Fruit fly (Drosophila melanogaster) whole organism, embryonic: ENCODE results near the gene Nf-YA.
A peak's percentile ranks its signal among the peaks of the same experiment; 100 is the strongest.

Experiments
- Abd-B ChIP-seq: fragments of 200-800 bp; sonication (Bioruptor generic); optimal IDR thresholded peaks from 2 replicates; lab custom pipeline; 2018; ENCODE audit warnings: missing biosample characterization, mild to moderate bottlenecking, missing genetic modification characterization, moderate library complexity
- Bgb ChIP-seq: fragments of 200-800 bp; sonication (Bioruptor generic); IDR thresholded peaks from 2 replicates; pipeline ENCODE4 v1.3.6; 2022; ENCODE audit warnings: missing biosample characterization, missing genetic modification characterization; ENCODE audit not compliant: partially characterized antibody
- C15 ChIP-seq: fragments of 200-800 bp; sonication (Bioruptor generic); IDR thresholded peaks from 3 replicates; pipeline ENCODE4 v1.3.6; 2022; ENCODE audit warnings: missing biosample characterization, missing genetic modification characterization
- CG10565 ChIP-seq: fragments of 200-800 bp; sonication (Bioruptor generic); optimal IDR thresholded peaks from 3 replicates; lab custom pipeline; 2016; ENCODE audit warnings: missing biosample characterization, mild to moderate bottlenecking, missing genetic modification characterization
- CG13123 ChIP-seq: fragments of 200-800 bp; sonication (Bioruptor generic); optimal IDR thresholded peaks from 2 replicates; lab custom pipeline; 2016; ENCODE audit warnings: missing biosample characterization, missing genetic modification characterization
- CG14050 ChIP-seq: fragments of 200-800 bp; sonication (Bioruptor generic); IDR thresholded peaks from 3 replicates; pipeline ENCODE4 v1.3.6; 2022; ENCODE audit warnings: missing biosample characterization, missing genetic modification characterization
- CG14710 ChIP-seq: fragments of 200-800 bp; sonication (Bioruptor generic); optimal IDR thresholded peaks from 3 replicates; lab custom pipeline; 2019; ENCODE audit warnings: missing biosample characterization, mild to moderate bottlenecking, missing genetic modification characterization, moderate library complexity
- CG17359 ChIP-seq: fragments of 200-800 bp; sonication (Bioruptor generic); optimal IDR thresholded peaks from 3 replicates; lab custom pipeline; 2018; ENCODE audit warnings: missing biosample characterization, mild to moderate bottlenecking, missing genetic modification characterization, moderate library complexity
- CG17612 ChIP-seq: fragments of 200-800 bp; sonication (Bioruptor generic); IDR thresholded peaks from 2 replicates; pipeline ENCODE4 v1.3.6; 2022; ENCODE audit warnings: missing biosample characterization, missing genetic modification characterization
- CG2116 ChIP-seq: fragments of 200-800 bp; sonication (Bioruptor generic); optimal IDR thresholded peaks from 3 replicates; lab custom pipeline; 2018; ENCODE audit warnings: missing biosample characterization, mild to moderate bottlenecking, missing genetic modification characterization
- CG32532 ChIP-seq: fragments of 200-800 bp; sonication (Bioruptor generic); IDR thresholded peaks from 2 replicates; pipeline ENCODE4 v1.3.6; 2022; ENCODE audit warnings: missing biosample characterization, missing genetic modification characterization
- CG3407 ChIP-seq: fragments of 200-800 bp; sonication (Bioruptor generic); optimal IDR thresholded peaks from 2 replicates; lab custom pipeline; 2018; ENCODE audit warnings: missing biosample characterization, mild to moderate bottlenecking, missing genetic modification characterization
- CG4707 ChIP-seq: fragments of 200-800 bp; sonication (Bioruptor generic); optimal IDR thresholded peaks from 2 replicates; lab custom pipeline; 2018; ENCODE audit warnings: missing biosample characterization, mild to moderate bottlenecking, missing genetic modification characterization, moderate library complexity
- CG6654 ChIP-seq: fragments of 200-800 bp; sonication (Bioruptor generic); optimal IDR thresholded peaks from 2 replicates; lab custom pipeline; 2017; ENCODE audit warnings: missing biosample characterization, mild to moderate bottlenecking, missing genetic modification characterization
- CG7745 ChIP-seq: fragments of 200-800 bp; sonication (Bioruptor generic); optimal IDR thresholded peaks from 2 replicates; lab custom pipeline; 2018; ENCODE audit warnings: missing biosample characterization, mild to moderate bottlenecking, missing genetic modification characterization, moderate library complexity
- CG7963 ChIP-seq: fragments of 200-800 bp; sonication (Bioruptor generic); IDR thresholded peaks from 3 replicates; pipeline ENCODE4 v1.3.6; 2022; ENCODE audit warnings: missing biosample characterization, missing genetic modification characterization; ENCODE audit not compliant: partially characterized antibody
- CG8359 ChIP-seq: fragments of 200-800 bp; sonication (Bioruptor generic); optimal IDR thresholded peaks from 2 replicates; lab custom pipeline; 2017; ENCODE audit warnings: missing biosample characterization, mild to moderate bottlenecking, missing genetic modification characterization, borderline replicate concordance
- CG8765 ChIP-seq: fragments of 200-800 bp; sonication (Bioruptor generic); IDR thresholded peaks from 2 replicates; pipeline ENCODE4 v1.3.6; 2022; ENCODE audit warnings: missing biosample characterization, missing genetic modification characterization
- CG8924 ChIP-seq: fragments of 200-800 bp; optimal IDR thresholded peaks from 3 replicates; lab custom pipeline; 2019; ENCODE audit warnings: missing biosample characterization, mild to moderate bottlenecking, missing genetic modification characterization, moderate library complexity
- CTCF ChIP-seq: fragments of 200-800 bp; sonication (Bioruptor generic); optimal IDR thresholded peaks from 2 replicates; lab custom pipeline; 2017; ENCODE audit warnings: missing biosample characterization, mild to moderate bottlenecking, missing genetic modification characterization, moderate library complexity
- D19A ChIP-seq: fragments of 200-800 bp; optimal IDR thresholded peaks from 3 replicates; lab custom pipeline; 2019; ENCODE audit warnings: missing biosample characterization, mild to moderate bottlenecking, missing genetic modification characterization, moderate library complexity
- Drgx ChIP-seq: fragments of 200-800 bp; sonication (Bioruptor generic); IDR thresholded peaks from 2 replicates; pipeline ENCODE4 v1.3.6; 2022; ENCODE audit warnings: missing biosample characterization, missing genetic modification characterization
- HLH4C ChIP-seq: fragments of 200-800 bp; sonication (Bioruptor generic); IDR thresholded peaks from 3 replicates; pipeline ENCODE4 v1.3.6; 2022; ENCODE audit warnings: missing biosample characterization, missing genetic modification characterization; ENCODE audit not compliant: partially characterized antibody
- Scr ChIP-seq: fragments of 200-800 bp; sonication (Bioruptor generic); IDR thresholded peaks from 2 replicates; pipeline ENCODE4 v1.3.6; 2022; ENCODE audit warnings: missing biosample characterization, missing genetic modification characterization; ENCODE audit not compliant: partially characterized antibody
- ab ChIP-seq: fragments of 200-800 bp; sonication (Bioruptor generic); optimal IDR thresholded peaks from 2 replicates; lab custom pipeline; 2016; ENCODE audit warnings: missing biosample characterization, missing genetic modification characterization
- al ChIP-seq: fragments of 200-800 bp; sonication (Bioruptor generic); IDR thresholded peaks from 2 replicates; pipeline ENCODE4 v1.3.6; 2022; ENCODE audit warnings: missing biosample characterization, missing genetic modification characterization
- ash1 ChIP-seq: fragments of 200-800 bp; sonication (Bioruptor generic); optimal IDR thresholded peaks from 2 replicates; lab custom pipeline; 2018; ENCODE audit warnings: missing biosample characterization, mild to moderate bottlenecking, missing genetic modification characterization
- btn ChIP-seq: fragments of 200-800 bp; sonication (Bioruptor generic); optimal IDR thresholded peaks from 2 replicates; lab custom pipeline; 2016; ENCODE audit warnings: missing biosample characterization, missing genetic modification characterization
- cato ChIP-seq: fragments of 200-800 bp; sonication (Bioruptor generic); optimal IDR thresholded peaks from 2 replicates; lab custom pipeline; 2016; ENCODE audit warnings: missing biosample characterization, missing genetic modification characterization, borderline replicate concordance
- chinmo ChIP-seq: fragments of 200-800 bp; sonication (Bioruptor generic); IDR thresholded peaks from 4 replicates; pipeline ENCODE4 v1.3.6; 2022; ENCODE audit warnings: missing biosample characterization, missing genetic modification characterization; ENCODE audit not compliant: partially characterized antibody
- chm ChIP-seq: fragments of 200-800 bp; sonication (Bioruptor generic); IDR thresholded peaks from 2 replicates; pipeline ENCODE4 v1.3.6; 2022; ENCODE audit warnings: missing biosample characterization, missing genetic modification characterization
- ci ChIP-seq: fragments of 200-800 bp; sonication (Bioruptor generic); IDR thresholded peaks from 3 replicates; pipeline ENCODE4 v1.3.6; 2022; ENCODE audit warnings: missing biosample characterization, missing genetic modification characterization
- dimm ChIP-seq: fragments of 200-800 bp; sonication (Bioruptor generic); IDR thresholded peaks from 2 replicates; pipeline ENCODE4 v1.3.6; 2022; ENCODE audit warnings: missing biosample characterization, missing genetic modification characterization
- en ChIP-seq: fragments of 200-800 bp; sonication (Bioruptor generic); optimal IDR thresholded peaks from 2 replicates; lab custom pipeline; 2016; ENCODE audit warnings: missing biosample characterization, missing genetic modification characterization
- esg ChIP-seq: fragments of 200-800 bp; sonication (Bioruptor generic); conservative IDR thresholded peaks from 2 replicates; pipeline ENCODE4 v1.3.6; 2022; ENCODE audit warnings: missing biosample characterization, missing genetic modification characterization
- eyg ChIP-seq: fragments of 200-800 bp; sonication (Bioruptor generic); optimal IDR thresholded peaks from 3 replicates; lab custom pipeline; 2016; ENCODE audit warnings: missing biosample characterization, missing genetic modification characterization
- fu2 ChIP-seq: fragments of 200-800 bp; sonication (Bioruptor generic); optimal IDR thresholded peaks from 2 replicates; lab custom pipeline; 2016; ENCODE audit warnings: missing biosample characterization, missing genetic modification characterization
- gcm ChIP-seq: fragments of 200-800 bp; sonication (Bioruptor generic); optimal IDR thresholded peaks from 2 replicates; lab custom pipeline; 2019; ENCODE audit warnings: missing biosample characterization, mild to moderate bottlenecking, missing genetic modification characterization, moderate library complexity
- hbn ChIP-seq: fragments of 200-800 bp; sonication (Bioruptor generic); IDR thresholded peaks from 2 replicates; pipeline ENCODE4 v1.3.6; 2022; ENCODE audit warnings: missing biosample characterization, missing genetic modification characterization; ENCODE audit not compliant: partially characterized antibody
- insv ChIP-seq, 2 experiments: fragments of 200-800 bp; sonication (Bioruptor generic); optimal IDR thresholded peaks; 3 replicates each; lab custom pipeline; 2016 to 2018; ENCODE audit warnings: missing biosample characterization in 2 of 2, missing genetic modification characterization in 2 of 2
- lab ChIP-seq: fragments of 200-800 bp; sonication (Bioruptor generic); optimal IDR thresholded peaks from 3 replicates; lab custom pipeline; 2017; ENCODE audit warnings: missing biosample characterization, missing genetic modification characterization, mild to moderate bottlenecking, moderate library complexity, missing genetic modification reagents
- luna ChIP-seq: fragments of 200-800 bp; sonication (Bioruptor generic); optimal IDR thresholded peaks from 2 replicates; lab custom pipeline; 2016; ENCODE audit warnings: missing biosample characterization, missing genetic modification characterization
- nerfin-1 ChIP-seq: fragments of 200-800 bp; sonication (Bioruptor generic); optimal IDR thresholded peaks from 3 replicates; lab custom pipeline; 2019; ENCODE audit warnings: missing biosample characterization, mild to moderate bottlenecking, missing genetic modification characterization, moderate library complexity
- prd ChIP-seq, 3 experiments: fragments of >200 bp in 2 of 3; fragments of 200-800 bp in 1 of 3; sonication (Bioruptor generic) in 1 of 3; optimal IDR thresholded peaks in 2 of 3; IDR thresholded peaks in 1 of 3; 2 replicates in 2 of 3; 3 replicates in 1 of 3; pipeline versions ENCODE4 v1.3.6 to Lab custom; 2017 to 2022; ENCODE audit warnings: missing biosample characterization in 1 of 3, missing genetic modification characterization in 1 of 3
- sens-2 ChIP-seq: fragments of 200-800 bp; sonication (Bioruptor generic); IDR thresholded peaks from 2 replicates; pipeline ENCODE4 v1.3.6; 2022; ENCODE audit warnings: missing biosample characterization, missing genetic modification characterization
- slbo ChIP-seq: fragments of 200-800 bp; sonication (Bioruptor generic); IDR thresholded peaks from 2 replicates; pipeline ENCODE4 v1.3.6; 2022; ENCODE audit warnings: missing biosample characterization, missing genetic modification characterization
- toy ChIP-seq: fragments of 200-800 bp; sonication (Bioruptor generic); IDR thresholded peaks from 2 replicates; pipeline ENCODE4 v1.3.6; 2022; ENCODE audit warnings: missing biosample characterization, missing genetic modification characterization
- trem ChIP-seq: fragments of 200-800 bp; optimal IDR thresholded peaks from 3 replicates; lab custom pipeline; 2019; ENCODE audit warnings: missing biosample characterization, mild to moderate bottlenecking, missing genetic modification characterization, moderate library complexity
- vvl ChIP-seq: fragments of 200-800 bp; sonication (Bioruptor generic); IDR thresholded peaks from 2 replicates; pipeline ENCODE4 v1.3.6; 2022; ENCODE audit warnings: missing biosample characterization, missing genetic modification characterization

Gene Nf-YA

DNA sequence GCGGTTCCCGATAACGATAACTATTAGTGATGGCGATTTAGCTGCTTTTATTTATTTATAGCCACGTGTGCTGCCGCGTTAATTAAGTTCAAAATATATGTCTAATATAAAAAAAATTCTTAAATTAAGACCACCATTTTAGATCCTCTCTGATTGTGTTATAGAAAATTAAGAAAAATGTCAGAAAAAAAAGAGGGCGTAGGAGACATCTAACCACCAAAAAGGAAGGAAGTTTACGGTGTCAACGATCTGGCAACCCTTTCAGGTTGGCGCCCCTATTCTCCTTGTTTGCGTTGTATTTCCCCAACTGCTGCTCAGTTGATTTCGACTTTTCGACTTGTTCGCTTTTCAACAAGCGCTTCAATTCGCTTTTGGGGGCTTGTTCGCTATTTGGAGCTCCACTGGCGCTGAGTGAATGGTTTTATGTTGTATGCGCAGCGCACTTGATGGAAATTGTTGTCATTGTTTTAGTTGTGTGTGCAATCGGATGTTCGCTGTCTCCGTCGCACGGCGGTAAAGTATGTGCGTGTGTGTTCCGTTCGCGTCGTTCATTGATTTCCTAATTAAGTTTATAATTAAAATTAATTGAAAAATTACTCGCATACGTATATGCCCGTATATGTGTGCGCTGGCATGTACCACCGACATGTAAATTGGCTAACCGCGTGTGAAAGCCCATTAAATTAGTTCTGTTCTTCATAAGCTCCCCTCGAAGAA is 18.9 kb upstream of the Nf-YA start, which contains the start of the genes CG3434 and CG44838 (continued):
- TF ChIP-seq fu2 (GFP tag; lab: Kevin White, UChicago) (peak; percentile 39), Drgx (GFP tag; lab: Robert Waterston, UW) (peak; percentile 58), luna (GFP tag; lab: Kevin White, UChicago) (peak; percentile 28), insv (GFP tag; optimal IDR thresholded peaks at IDR 0.05; lab: Kevin White, UChicago) (peak in 1 of 2 experiments; percentile 61), sens-2 (GFP tag; lab: Robert Waterston, UW) (no peak), CG13123 (peak; percentile 74), CG7745 (peak; percentile 97), CG8765 (peak; percentile 64), ci (GFP tag; lab: Robert Waterston, UW) (peak; percentile 79; the same call in 2 of the 3 replicates), Abd-B (GFP tag; lab: Kevin White, UChicago) (peak; percentile 86), ab (peak; percentile 77), vvl (GFP tag; lab: Robert Waterston, UW) (peak; percentile 88), CTCF (GFP tag; lab: Kevin White, UChicago) (peak; percentile 60), ash1 (GFP tag; lab: Kevin White, UChicago) (no peak), CG32532 (GFP tag; lab: Robert Waterston, UW) (peak; percentile 81), CG3407 (GFP tag; lab: Kevin White, UChicago) (peak; percentile 63), CG7963 (GFP tag; lab: Robert Waterston, UW) (no peak), HLH4C (GFP tag; lab: Robert Waterston, UW) (peak; percentile 44; the same call in 1 of the 3 replicates), C15 (GFP tag; lab: Robert Waterston, UW) (peak; percentile 52; the same call in 1 of the 3 replicates), prd (optimal IDR thresholded peaks at IDR 0.05; lab: Kevin White, UChicago) (no peak), prd (GFP tag; IDR thresholded peaks at IDR 0.05; lab: Robert Waterston, UW) (peak; percentile 86), eyg (GFP tag; lab: Kevin White, UChicago) (no peak), slbo (peak; percentile 81), esg (GFP tag; lab: Robert Waterston, UW) (peak; percentile 65), CG8924 (tag; lab: Kevin White, UChicago) (peak; percentile 89), chinmo (GFP tag; lab: Robert Waterston, UW) (peak; percentile 77; the same call in 1 of the 4 replicates), CG14710 (tag; lab: Kevin White, UChicago) (peak; percentile 91), Bgb (GFP tag; lab: Robert Waterston, UW) (peak; percentile 35; the same call in 1 of the 2 replicates), nerfin-1 (tag; lab: Kevin White, UChicago) (peak; percentile 68), CG10565 (GFP tag; lab: Kevin White, UChicago) (peak; percentile 11), D19A (peak; percentile 75), CG2116 (peak; percentile 88), CG14050 (GFP tag; lab: Robert Waterston, UW) (peak; percentile 60), Scr (peak; percentile 33), trem (tag; lab: Kevin White, UChicago) (peak; percentile 84), toy (GFP tag; lab: Robert Waterston, UW) (no peak), hbn (no peak), lab (GFP tag; lab: Kevin White, UChicago) (peak; percentile 85), CG8359 (no peak), CG4707 (GFP tag; lab: Kevin White, UChicago) (no peak), chm (GFP tag; lab: Robert Waterston, UW) (no peak), dimm (GFP tag; lab: Robert Waterston, UW) (no peak), cato (GFP tag; lab: Kevin White, UChicago) (peak; percentile 77), btn (peak; percentile 25), CG6654 (GFP tag; lab: Kevin White, UChicago) (no peak), gcm (GFP tag; lab: Kevin White, UChicago) (peak; percentile 89), en (GFP tag; lab: Kevin White, UChicago) (no peak), CG17359 (tag; lab: Kevin White, UChicago) (peak; percentile 79), CG17612 (GFP tag; lab: Robert Waterston, UW) (no peak), al (GFP tag; lab: Robert Waterston, UW) (peak; percentile 43)
